Fruit fly (Drosophila melanogaster) whole organism, embryonic: ENCODE measurements around the gene Atf3.

ENCODE experiments used
- Atf6 ChIP-seq: fragments of 200-800 bp; sonication (Bioruptor generic); IDR thresholded peaks from 2 replicates; pipeline ENCODE4 v1.3.6; 2022; ENCODE audit warnings: missing biosample characterization, missing genetic modification characterization
- CG10431 ChIP-seq: fragments of 200-800 bp; sonication (Bioruptor generic); optimal IDR thresholded peaks from 3 replicates; lab custom pipeline; 2018; ENCODE audit warnings: missing biosample characterization, mild to moderate bottlenecking, missing genetic modification characterization
- CG12155 ChIP-seq: fragments of 200-800 bp; sonication (Bioruptor generic); optimal IDR thresholded peaks from 3 replicates; lab custom pipeline; 2016; ENCODE audit warnings: missing biosample characterization, missing genetic modification characterization
- CG14014 ChIP-seq: fragments of 200-800 bp; sonication (Bioruptor generic); IDR thresholded peaks from 2 replicates; pipeline ENCODE4 v1.3.6; 2022; ENCODE audit warnings: missing biosample characterization, missing genetic modification characterization
- CG17829 ChIP-seq: fragments of 200-800 bp; optimal IDR thresholded peaks from 2 replicates; lab custom pipeline; 2019; ENCODE audit warnings: missing biosample characterization, mild to moderate bottlenecking, missing genetic modification characterization, moderate library complexity
- CG18262 ChIP-seq: fragments of 200-800 bp; optimal IDR thresholded peaks from 3 replicates; lab custom pipeline; 2019; ENCODE audit warnings: missing biosample characterization, mild to moderate bottlenecking, missing genetic modification characterization, moderate library complexity
- CG18476 ChIP-seq: fragments of 200-800 bp; sonication (Bioruptor generic); optimal IDR thresholded peaks from 2 replicates; lab custom pipeline; 2016; ENCODE audit warnings: missing biosample characterization, mild to moderate bottlenecking, missing genetic modification characterization
- CG2116 ChIP-seq: fragments of 200-800 bp; sonication (Bioruptor generic); optimal IDR thresholded peaks from 3 replicates; lab custom pipeline; 2018; ENCODE audit warnings: missing biosample characterization, mild to moderate bottlenecking, missing genetic modification characterization
- CG2875 ChIP-seq: fragments of 200-800 bp; sonication (Bioruptor generic); optimal IDR thresholded peaks from 2 replicates; lab custom pipeline; 2017; ENCODE audit warnings: missing biosample characterization, mild to moderate bottlenecking, missing genetic modification characterization, missing genetic modification reagents
- CG31388 ChIP-seq: fragments of 200-800 bp; sonication (Bioruptor generic); optimal IDR thresholded peaks from 2 replicates; lab custom pipeline; 2016; ENCODE audit warnings: missing biosample characterization, missing genetic modification characterization
- CG31441 ChIP-seq: fragments of 200-800 bp; sonication (Bioruptor generic); IDR thresholded peaks from 2 replicates; pipeline ENCODE4 v1.3.6; 2022; ENCODE audit warnings: missing biosample characterization, missing genetic modification characterization
- CG32772 ChIP-seq: fragments of 200-800 bp; sonication (Bioruptor generic); IDR thresholded peaks from 2 replicates; pipeline ENCODE4 v1.3.6; 2022; ENCODE audit warnings: missing biosample characterization, missing genetic modification characterization
- CG5180 ChIP-seq: fragments of 200-800 bp; sonication (Bioruptor generic); optimal IDR thresholded peaks from 3 replicates; lab custom pipeline; 2017; ENCODE audit warnings: missing biosample characterization, missing genetic modification characterization, mild to moderate bottlenecking, moderate library complexity, missing genetic modification reagents
- CG7271 ChIP-seq: fragments of 200-800 bp; sonication (Bioruptor generic); optimal IDR thresholded peaks from 2 replicates; lab custom pipeline; 2018; ENCODE audit warnings: missing biosample characterization, mild to moderate bottlenecking, missing genetic modification characterization, moderate library complexity
- CG7987 ChIP-seq: fragments of 200-800 bp; sonication (Bioruptor generic); optimal IDR thresholded peaks from 2 replicates; lab custom pipeline; 2018; ENCODE audit warnings: missing biosample characterization, mild to moderate bottlenecking, missing genetic modification characterization, moderate library complexity
- CG8924 ChIP-seq: fragments of 200-800 bp; optimal IDR thresholded peaks from 3 replicates; lab custom pipeline; 2019; ENCODE audit warnings: missing biosample characterization, mild to moderate bottlenecking, missing genetic modification characterization, moderate library complexity
- D19A ChIP-seq: fragments of 200-800 bp; optimal IDR thresholded peaks from 3 replicates; lab custom pipeline; 2019; ENCODE audit warnings: missing biosample characterization, mild to moderate bottlenecking, missing genetic modification characterization, moderate library complexity
- Drgx ChIP-seq: fragments of 200-800 bp; sonication (Bioruptor generic); IDR thresholded peaks from 2 replicates; pipeline ENCODE4 v1.3.6; 2022; ENCODE audit warnings: missing biosample characterization, missing genetic modification characterization
- HLH4C ChIP-seq: fragments of 200-800 bp; sonication (Bioruptor generic); IDR thresholded peaks from 3 replicates; pipeline ENCODE4 v1.3.6; 2022; ENCODE audit warnings: missing biosample characterization, missing genetic modification characterization; ENCODE audit not compliant: partially characterized antibody
- Hr3 ChIP-seq: fragments of 200-800 bp; sonication (Bioruptor generic); optimal IDR thresholded peaks from 3 replicates; lab custom pipeline; 2016; ENCODE audit warnings: missing biosample characterization, missing genetic modification characterization
- Lhr ChIP-seq: fragments of 200-800 bp; sonication (Bioruptor generic); optimal IDR thresholded peaks from 3 replicates; lab custom pipeline; 2017; ENCODE audit warnings: mild to moderate bottlenecking, missing biosample characterization, missing genetic modification reagents, missing genetic modification characterization
- Lim3 ChIP-seq: fragments of 200-800 bp; sonication (Bioruptor generic); IDR thresholded peaks from 2 replicates; pipeline ENCODE4 v1.3.6; 2022; ENCODE audit warnings: missing biosample characterization, missing genetic modification characterization
- Max ChIP-seq: fragments of 200-800 bp; sonication (Bioruptor generic); optimal IDR thresholded peaks from 2 replicates; lab custom pipeline; 2016; ENCODE audit warnings: missing biosample characterization, mild to moderate bottlenecking, missing genetic modification characterization
- Pdp1 ChIP-seq, 2 experiments: fragments of 200-800 bp; sonication (Bioruptor generic); optimal IDR thresholded peaks; 3 replicates each; lab custom pipeline; 2016; ENCODE audit warnings: missing biosample characterization in 2 of 2, missing genetic modification characterization in 2 of 2, mild to moderate bottlenecking in 1 of 2, moderate library complexity in 1 of 2
- Sox100B ChIP-seq: fragments of 200-800 bp; sonication (Bioruptor generic); optimal IDR thresholded peaks from 3 replicates; lab custom pipeline; 2018; ENCODE audit warnings: missing biosample characterization, mild to moderate bottlenecking, missing genetic modification characterization
- Usf ChIP-seq: fragments of 200-800 bp; sonication (Bioruptor generic); optimal IDR thresholded peaks from 2 replicates; lab custom pipeline; 2017; ENCODE audit warnings: missing genotype, missing biosample characterization, missing genetic modification characterization
- ap ChIP-seq: fragments of 200-800 bp; sonication (Bioruptor generic); IDR thresholded peaks from 2 replicates; pipeline ENCODE4 v1.3.6; 2022; ENCODE audit warnings: missing biosample characterization, missing genetic modification characterization
- bowl ChIP-seq: fragments of 200-800 bp; sonication (Bioruptor generic); IDR thresholded peaks from 2 replicates; pipeline ENCODE4 v1.3.6; 2022; ENCODE audit warnings: missing biosample characterization, missing genetic modification characterization
- caup ChIP-seq: fragments of 200-800 bp; sonication (Bioruptor generic); optimal IDR thresholded peaks from 3 replicates; lab custom pipeline; 2017; ENCODE audit warnings: missing biosample characterization, mild to moderate bottlenecking, missing genetic modification characterization, moderate library complexity; ENCODE audit not compliant: severe bottlenecking
- crc ChIP-seq: fragments of 200-800 bp; sonication (Bioruptor generic); optimal IDR thresholded peaks from 2 replicates; lab custom pipeline; 2016; ENCODE audit warnings: missing biosample characterization, missing genetic modification characterization
- dm ChIP-seq: fragments of 200-800 bp; sonication (Bioruptor generic); optimal IDR thresholded peaks from 3 replicates; lab custom pipeline; 2016; ENCODE audit warnings: missing biosample characterization, missing genetic modification characterization
- dpn ChIP-seq, 2 experiments: fragments of 200-800 bp; sonication (Bioruptor generic); optimal IDR thresholded peaks; 3 replicates each; lab custom pipeline; 2016; ENCODE audit warnings: missing biosample characterization in 2 of 2, missing genetic modification characterization in 2 of 2
- ftz-f1 ChIP-seq: fragments of 200-800 bp; sonication (Bioruptor generic); optimal IDR thresholded peaks from 2 replicates; lab custom pipeline; 2016; ENCODE audit warnings: missing biosample characterization, missing genetic modification characterization
- fu2 ChIP-seq: fragments of 200-800 bp; sonication (Bioruptor generic); optimal IDR thresholded peaks from 2 replicates; lab custom pipeline; 2016; ENCODE audit warnings: missing biosample characterization, missing genetic modification characterization
- gem ChIP-seq: fragments of 200-800 bp; sonication (Bioruptor generic); optimal IDR thresholded peaks from 2 replicates; lab custom pipeline; 2019; ENCODE audit warnings: missing biosample characterization, mild to moderate bottlenecking, missing genetic modification characterization, moderate library complexity
- gfzf ChIP-seq: fragments of 200-800 bp; sonication (Bioruptor generic); optimal IDR thresholded peaks from 2 replicates; lab custom pipeline; 2016; ENCODE audit warnings: missing biosample characterization, mild to moderate bottlenecking, missing genetic modification characterization, moderate library complexity
- gsb ChIP-seq: fragments of 200-800 bp; sonication (Bioruptor generic); IDR thresholded peaks from 2 replicates; pipeline ENCODE4 v1.3.6; 2022; ENCODE audit warnings: missing biosample characterization, missing genetic modification characterization
- kay ChIP-seq: fragments of 200-800 bp; sonication (Bioruptor generic); optimal IDR thresholded peaks from 2 replicates; lab custom pipeline; 2016; ENCODE audit warnings: missing biosample characterization, missing genetic modification characterization
- mirr ChIP-seq: fragments of 200-800 bp; sonication (Bioruptor generic); optimal IDR thresholded peaks from 3 replicates; lab custom pipeline; 2018; ENCODE audit warnings: missing biosample characterization, mild to moderate bottlenecking, missing genetic modification characterization
- nerfin-2 ChIP-seq: fragments of 200-800 bp; sonication (Bioruptor generic); IDR thresholded peaks from 2 replicates; pipeline ENCODE4 v1.3.6; 2022; ENCODE audit warnings: missing biosample characterization, missing genetic modification characterization; ENCODE audit not compliant: partially characterized antibody
- oc ChIP-seq: fragments of 200-800 bp; sonication (Bioruptor generic); optimal IDR thresholded peaks from 2 replicates; lab custom pipeline; 2018; ENCODE audit warnings: missing biosample characterization, mild to moderate bottlenecking, missing genetic modification characterization, moderate library complexity
- otp ChIP-seq: fragments of 200-800 bp; sonication (Bioruptor generic); IDR thresholded peaks from 3 replicates; pipeline ENCODE4, ENCODE4 v1.3.6; 2022; ENCODE audit warnings: missing biosample characterization, missing genetic modification characterization
- shn ChIP-seq: fragments of 200-800 bp; sonication (Bioruptor generic); optimal IDR thresholded peaks from 3 replicates; lab custom pipeline; 2016; ENCODE audit warnings: missing biosample characterization, missing genetic modification characterization
- trem ChIP-seq: fragments of 200-800 bp; optimal IDR thresholded peaks from 3 replicates; lab custom pipeline; 2019; ENCODE audit warnings: missing biosample characterization, mild to moderate bottlenecking, missing genetic modification characterization, moderate library complexity
- unpg ChIP-seq: fragments of 200-800 bp; sonication (Bioruptor generic); optimal IDR thresholded peaks from 3 replicates; lab custom pipeline; 2018; ENCODE audit warnings: missing biosample characterization, mild to moderate bottlenecking, missing genetic modification characterization, moderate library complexity
- vfl ChIP-seq: fragments of 200-800 bp; sonication (Bioruptor generic); optimal IDR thresholded peaks from 2 replicates; lab custom pipeline; 2016; ENCODE audit warnings: missing biosample characterization, missing genetic modification characterization
- yki ChIP-seq: fragments of >200 bp; optimal IDR thresholded peaks from 3 replicates; lab custom pipeline; 2018
- zfh1 ChIP-seq: fragments of 200-800 bp; sonication (Bioruptor generic); IDR thresholded peaks from 3 replicates; pipeline ENCODE4 v1.3.6; 2022; ENCODE audit warnings: missing biosample characterization, missing genetic modification characterization
- zfh2 ChIP-seq: fragments of 200-800 bp; sonication (Bioruptor generic); optimal IDR thresholded peaks from 2 replicates; lab custom pipeline; 2016; ENCODE audit warnings: missing biosample characterization, missing genetic modification characterization

The Atf3 gene

dm6 chrX:1275018-1275820 is at the start of gene Atf3 (continued):
- peak; percentile 99 for TF ChIP-seq vfl (GFP tag; lab: Kevin White, UChicago)
- TF ChIP-seq CG10431 (GFP tag; lab: Kevin White, UChicago), result peak; percentile 89
- peak; percentile 94 for TF ChIP-seq trem (tag; lab: Kevin White, UChicago)
- peak; percentile 99 for TF ChIP-seq gem (tag; lab: Kevin White, UChicago)
- peak; percentile 84 for TF ChIP-seq ftz-f1 (GFP tag; lab: Kevin White, UChicago)
- TF ChIP-seq CG12155 (GFP tag; lab: Kevin White, UChicago), result peak; percentile 99
- TF ChIP-seq Usf (GFP tag; lab: Kevin White, UChicago), result peak; percentile 99
- TF ChIP-seq CG31441 (GFP tag; lab: Robert Waterston, UW), result peak; percentile 99
- TF ChIP-seq zfh1 (GFP tag; lab: Robert Waterston, UW), result peak; percentile 97
- TF ChIP-seq CG2116 (GFP tag; lab: Kevin White, UChicago), result peak; percentile 86
- TF ChIP-seq mirr (GFP tag; lab: Kevin White, UChicago), result peak; percentile 100
- TF ChIP-seq CG7271, result peak; percentile 85
- peak; percentile 98 for TF ChIP-seq CG17829 (tag; lab: Kevin White, UChicago)
- TF ChIP-seq Max (GFP tag; lab: Kevin White, UChicago), result peak; percentile 98
- peak; percentile 99 for TF ChIP-seq Hr3
- peak; percentile 97 for TF ChIP-seq CG7987
- peak; percentile 100 for TF ChIP-seq shn (GFP tag; lab: Kevin White, UChicago)
- peak; percentile 98 to 99 for TF ChIP-seq Pdp1 (GFP tag; optimal IDR thresholded peaks at IDR 0.05; lab: Kevin White, UChicago)
- peak; percentile 94 for TF ChIP-seq Lhr (GFP tag; lab: Kevin White, UChicago)
- peak; percentile 99 for TF ChIP-seq Atf6 (GFP tag; lab: Robert Waterston, UW)
- peak; percentile 100 for TF ChIP-seq zfh2 (GFP tag; lab: Kevin White, UChicago)
- TF ChIP-seq yki (lab: Kevin White, UChicago), result no peak
- TF ChIP-seq otp (GFP tag; lab: Robert Waterston, UW), result peak; percentile 94
- TF ChIP-seq dm (GFP tag; lab: Kevin White, UChicago), result peak; percentile 98
- TF ChIP-seq ap (GFP tag; lab: Robert Waterston, UW), result peak; percentile 97
- TF ChIP-seq fu2 (GFP tag; lab: Kevin White, UChicago), result peak; percentile 99
- peak; percentile 99 to 100 for TF ChIP-seq dpn (GFP tag; optimal IDR thresholded peaks at IDR 0.05; lab: Kevin White, UChicago)
- TF ChIP-seq Sox100B, result peak; percentile 99
- peak; percentile 99 for TF ChIP-seq CG8924 (tag; lab: Kevin White, UChicago)
- TF ChIP-seq CG31388 (GFP tag; lab: Kevin White, UChicago), result peak; percentile 96
- TF ChIP-seq CG18476 (GFP tag; lab: Kevin White, UChicago), result peak; percentile 98
- peak; percentile 97 for TF ChIP-seq Drgx (GFP tag; lab: Robert Waterston, UW)
- TF ChIP-seq caup, result peak; percentile 99
- peak; percentile 99 for TF ChIP-seq crc (GFP tag; lab: Kevin White, UChicago)
- TF ChIP-seq CG2875 (GFP tag; lab: Kevin White, UChicago), result peak; percentile 97
- peak; percentile 29 for TF ChIP-seq gfzf (GFP tag; lab: Kevin White, UChicago)
- peak; percentile 99 for TF ChIP-seq CG14014 (GFP tag; lab: Robert Waterston, UW)
- peak; percentile 97 for TF ChIP-seq CG32772 (GFP tag; lab: Robert Waterston, UW)
- TF ChIP-seq kay (GFP tag; lab: Kevin White, UChicago), result peak; percentile 97
- no peak for TF ChIP-seq nerfin-2 (GFP tag; lab: Robert Waterston, UW)
- peak; percentile 93 for TF ChIP-seq bowl (GFP tag; lab: Robert Waterston, UW)
- TF ChIP-seq Lim3 (GFP tag; lab: Robert Waterston, UW), result peak; percentile 93
- TF ChIP-seq gsb (GFP tag; lab: Robert Waterston, UW), result peak; percentile 99
- TF ChIP-seq unpg (GFP tag; lab: Kevin White, UChicago), result peak; percentile 99
- TF ChIP-seq HLH4C (GFP tag; lab: Robert Waterston, UW), result no peak
- peak; percentile 98 for TF ChIP-seq CG18262 (tag; lab: Kevin White, UChicago)
- TF ChIP-seq D19A (tag; lab: Kevin White, UChicago), result peak; percentile 95
- TF ChIP-seq CG5180 (GFP tag; lab: Kevin White, UChicago), result peak; percentile 91
- peak; percentile 98 for TF ChIP-seq oc (tag; lab: Kevin White, UChicago)
